Fruit fly (Drosophila melanogaster): ENCODE results near the gene Gr8a.
A peak's percentile ranks its signal among the peaks of the same experiment; 100 is the strongest.

Gr8a gene

DNA sequence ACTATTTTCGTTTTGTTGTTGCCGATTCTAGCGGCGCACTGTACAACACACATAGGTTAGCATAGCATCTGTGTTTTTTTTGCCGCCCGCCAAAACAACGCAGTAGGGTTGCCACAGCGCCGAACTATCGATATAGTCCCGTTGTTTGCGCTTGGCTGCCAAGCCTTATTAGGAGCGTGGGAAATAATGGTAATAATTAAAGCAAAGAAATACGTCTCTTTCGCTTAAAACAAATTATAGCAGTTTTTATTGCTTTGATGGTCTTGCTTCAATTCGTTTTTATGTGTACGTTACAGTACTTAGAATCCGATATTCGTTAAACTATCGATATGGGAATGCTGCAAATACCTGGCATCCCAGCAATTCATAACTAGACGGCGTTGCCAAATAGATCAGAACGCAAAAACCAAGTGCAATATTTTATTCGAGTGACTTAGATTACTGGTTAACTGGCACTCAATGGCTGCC, 16.5 kb downstream of the Gr8a start, which contains the start of the genes mxc and Larp7 (continued):
- peak; percentile 5 for TF ChIP-seq CG18764 (GFP tag; optimal IDR thresholded peaks at IDR 0.05)
- TF ChIP-seq CG8281 (tag; optimal IDR thresholded peaks at IDR 0.05) = no peak
- no peak for TF ChIP-seq en (GFP tag; optimal IDR thresholded peaks at IDR 0.05)
- TF ChIP-seq Dek (tag; optimal IDR thresholded peaks at IDR 0.05) = no peak
- TF ChIP-seq Mes4 (GFP tag; optimal IDR thresholded peaks at IDR 0.05) = peak; percentile 40
- no peak for TF ChIP-seq CG2678 (tag; optimal IDR thresholded peaks at IDR 0.05)
- peak; percentile 63 for TF ChIP-seq pum (GFP tag; optimal IDR thresholded peaks at IDR 0.05)
- TF ChIP-seq Antp (GFP tag; optimal IDR thresholded peaks at IDR 0.05) = peak; percentile 67
- TF ChIP-seq klu (GFP tag; IDR thresholded peaks at IDR 0.05) = peak; percentile 45; the same call in 1 of the 2 replicates
- peak; percentile 79 for TF ChIP-seq CG7786 (GFP tag; optimal IDR thresholded peaks at IDR 0.05)
- no peak for TF ChIP-seq CrebB (tag; optimal IDR thresholded peaks at IDR 0.05)
- TF ChIP-seq CG15269 (tag; optimal IDR thresholded peaks at IDR 0.05) = no peak
- no peak for TF ChIP-seq CG12071 (GFP tag; optimal IDR thresholded peaks at IDR 0.05)
- TF ChIP-seq nmo (GFP tag; optimal IDR thresholded peaks at IDR 0.05) = peak; percentile 73
- no peak for TF ChIP-seq psq (GFP tag; optimal IDR thresholded peaks at IDR 0.05)
- no peak for TF ChIP-seq yki (optimal IDR thresholded peaks at IDR 0.05)
- 0 out of 2 replicates have a peak, but pooled peaks have one; percentile 28 for TF ChIP-seq Taf1 (GFP tag; IDR thresholded peaks at IDR 0.05)
- TF ChIP-seq CG2875 (GFP tag; optimal IDR thresholded peaks at IDR 0.05) = no peak
- TF ChIP-seq Dfd (GFP tag; optimal IDR thresholded peaks at IDR 0.05) = no peak
- TF ChIP-seq Blimp-1 (GFP tag; optimal IDR thresholded peaks at IDR 0.05) = no peak
- no peak for TF ChIP-seq ham (GFP tag; IDR thresholded peaks at IDR 0.05)
- no peak for TF ChIP-seq eve (GFP tag; optimal IDR thresholded peaks at IDR 0.05)
- TF ChIP-seq cas (GFP tag; IDR thresholded peaks at IDR 0.05) = no peak
- TF ChIP-seq Poxn (GFP tag; IDR thresholded peaks at IDR 0.05) = no peak
- TF ChIP-seq CG12299 (tag; optimal IDR thresholded peaks at IDR 0.05) = peak; percentile 8
- TF ChIP-seq grn (GFP tag; optimal IDR thresholded peaks at IDR 0.05) = no peak
- TF ChIP-seq CG12659 (GFP tag; optimal IDR thresholded peaks at IDR 0.05) = peak; percentile 69
- TF ChIP-seq Bdp1 (GFP tag; optimal IDR thresholded peaks at IDR 0.05) = peak; percentile 46
- peak; percentile 70 for TF ChIP-seq phol (tag; optimal IDR thresholded peaks at IDR 0.05)
- TF ChIP-seq CG7745 (tag; optimal IDR thresholded peaks at IDR 0.05) = no peak
- peak; percentile 51 to 67 for TF ChIP-seq chif (GFP tag; optimal IDR thresholded peaks at IDR 0.05)
- TF ChIP-seq salm (tag; optimal IDR thresholded peaks at IDR 0.05) = no peak
- TF ChIP-seq sr (GFP tag; IDR thresholded peaks at IDR 0.05) = no peak
- no peak for TF ChIP-seq CG18262 (tag; optimal IDR thresholded peaks at IDR 0.05)
- no peak for TF ChIP-seq CG32767 (GFP tag; IDR thresholded peaks at IDR 0.05)
- peak; percentile 85 for TF ChIP-seq CG3847 (GFP tag; IDR thresholded peaks at IDR 0.05)
- TF ChIP-seq CG6175 (GFP tag; IDR thresholded peaks at IDR 0.05) = no peak
- TF ChIP-seq CG1832 (GFP tag; optimal IDR thresholded peaks at IDR 0.05) = no peak
- TF ChIP-seq bowl (GFP tag; IDR thresholded peaks at IDR 0.05) = no peak
- no peak for TF ChIP-seq CG11504 (tag; optimal IDR thresholded peaks at IDR 0.05)
- peak; percentile 80 for TF ChIP-seq CG14710 (tag; optimal IDR thresholded peaks at IDR 0.05)
- peak; percentile 80 for TF ChIP-seq CG14860 (GFP tag; IDR thresholded peaks at IDR 0.05; ENCODE audit: partially characterized antibody)
- peak; percentile 27 for TF ChIP-seq CG18476 (GFP tag; optimal IDR thresholded peaks at IDR 0.05)
- TF ChIP-seq CG13624 (GFP tag; optimal IDR thresholded peaks at IDR 0.05) = peak; percentile 70
- peak; percentile 64 to 73 for TF ChIP-seq Pdp1 (GFP tag; optimal IDR thresholded peaks at IDR 0.05)
- no peak for TF ChIP-seq Nf-YC (tag; optimal IDR thresholded peaks at IDR 0.05)
- TF ChIP-seq luna (GFP tag; optimal IDR thresholded peaks at IDR 0.05) = no peak
- TF ChIP-seq Vsx1 (GFP tag; optimal IDR thresholded peaks at IDR 0.05) = no peak
- TF ChIP-seq jumu (GFP tag; optimal IDR thresholded peaks at IDR 0.05) = peak; percentile 75
- no peak for TF ChIP-seq unpg (GFP tag; optimal IDR thresholded peaks at IDR 0.05)
- peak; percentile 88 for TF ChIP-seq hb (GFP tag; IDR thresholded peaks at IDR 0.05; ENCODE audit: partially characterized antibody)

All from whole organism, embryonic.